Worm (Caenorhabditis elegans) whole organism, L1 larva: ENCODE results near the gene daf-14.

Experiments
- C04F5.9 ChIP-seq: sonication (generic microtip); optimal IDR thresholded peaks from 2 replicates; lab custom pipeline; 2016; ENCODE audit warnings: missing genetic modification characterization, missing compliant biosample characterization
- ceh-90 ChIP-seq: sonication (generic microtip); optimal IDR thresholded peaks from 2 replicates; lab custom pipeline; 2016; ENCODE audit warnings: missing genetic modification characterization, missing compliant biosample characterization
- dpl-1 ChIP-seq, 3 experiments: fragments of 150-350 bp in 2 of 3; sonication (generic microtip) in 1 of 3; optimal IDR thresholded peaks; 2 replicates each; lab custom pipeline; 2014 to 2017; ENCODE audit warnings: missing biosample characterization in 3 of 3, missing genetic modification characterization in 3 of 3, missing genetic modification reagents in 3 of 3
- efl-1 ChIP-seq, 4 experiments: fragments of 150-350 bp; optimal IDR thresholded peaks in 3 of 4; peaks in 1 of 4; 1 replicate in 1 of 4; 2 replicates in 3 of 4; lab custom pipeline; 2014; ENCODE audit warnings: missing biosample characterization in 2 of 4, missing genetic modification characterization in 2 of 4, missing genetic modification reagents in 2 of 4
- elt-3 ChIP-seq, 6 experiments: fragments of 150-350 bp in 1 of 6; sonication (generic microtip); optimal IDR thresholded peaks; 2 replicates each; lab custom pipeline; 2017 to 2018; ENCODE audit warnings: missing biosample characterization in 6 of 6, missing genetic modification characterization in 6 of 6, inconsistent platforms in 1 of 6
- ets-5 ChIP-seq: fragments of 200-800 bp; sonication (Bioruptor generic); IDR thresholded peaks from 2 replicates; pipeline ENCODE4 v1.3.6; 2022; ENCODE audit warnings: missing genetic modification characterization, missing compliant biosample characterization
- fkh-4 ChIP-seq: sonication (generic microtip); optimal IDR thresholded peaks from 2 replicates; lab custom pipeline; 2016; ENCODE audit warnings: missing compliant biosample characterization, missing genetic modification characterization, borderline replicate concordance
- fkh-8 ChIP-seq: sonication (generic microtip); optimal IDR thresholded peaks from 2 replicates; lab custom pipeline; 2016; ENCODE audit warnings: mild to moderate bottlenecking, missing genetic modification characterization, missing compliant biosample characterization
- hlh-17 ChIP-seq: fragments of 200-800 bp; sonication (Bioruptor generic); optimal IDR thresholded peaks from 2 replicates; lab custom pipeline; 2018; ENCODE audit warnings: missing genetic modification characterization, mild to moderate bottlenecking, missing compliant biosample characterization, moderate library complexity, borderline replicate concordance
- hlh-4 ChIP-seq: sonication (generic microtip); optimal IDR thresholded peaks from 2 replicates; lab custom pipeline; 2016; ENCODE audit warnings: mild to moderate bottlenecking, missing genetic modification characterization, missing compliant biosample characterization
- irx-1 ChIP-seq: sonication (generic microtip); optimal IDR thresholded peaks from 2 replicates; lab custom pipeline; 2016; ENCODE audit warnings: missing genetic modification characterization, missing compliant biosample characterization
- isw-1 ChIP-seq: fragments of 200-800 bp; sonication (Bioruptor generic); IDR thresholded peaks from 2 replicates; pipeline ENCODE4 v1.3.6; 2022; ENCODE audit warnings: missing genetic modification characterization, missing compliant biosample characterization
- lin-14 ChIP-seq: fragments of 200-800 bp; sonication (Bioruptor generic); optimal IDR thresholded peaks from 2 replicates; lab custom pipeline; 2018; ENCODE audit warnings: mild to moderate bottlenecking, missing genetic modification characterization, moderate library complexity, missing compliant biosample characterization
- lin-35 ChIP-seq, 2 experiments: fragments of 150-350 bp; optimal IDR thresholded peaks; 2 replicates each; lab custom pipeline; 2014; ENCODE audit warnings: missing biosample characterization in 2 of 2, missing genetic modification characterization in 2 of 2, missing genetic modification reagents in 2 of 2
- lin-39 ChIP-seq: fragments of 150-350 bp; optimal IDR thresholded peaks from 2 replicates; lab custom pipeline; 2014; ENCODE audit warnings: missing biosample characterization, missing genetic modification reagents, missing genetic modification characterization
- lsy-2 ChIP-seq, 2 experiments: fragments of 150-350 bp; optimal IDR thresholded peaks; 2 replicates each; lab custom pipeline; 2014; ENCODE audit warnings: missing biosample characterization in 2 of 2, missing genetic modification characterization in 2 of 2
- mab-9 ChIP-seq: fragments of 200-800 bp; sonication (Bioruptor generic); IDR thresholded peaks from 2 replicates; pipeline ENCODE4 v1.3.6; 2022; ENCODE audit warnings: missing genetic modification reagents, missing genetic modification characterization, missing compliant biosample characterization
- mef-2 ChIP-seq: fragments of 150-350 bp; optimal IDR thresholded peaks from 2 replicates; lab custom pipeline; 2014; ENCODE audit warnings: missing biosample characterization, missing genetic modification characterization
- mep-1 ChIP-seq: fragments of 150-350 bp; optimal IDR thresholded peaks from 2 replicates; lab custom pipeline; 2014; ENCODE audit warnings: missing biosample characterization, missing genetic modification characterization
- nhr-12 ChIP-seq: sonication (generic microtip); optimal IDR thresholded peaks from 2 replicates; lab custom pipeline; 2017; ENCODE audit warnings: missing biosample characterization, missing genetic modification characterization
- nhr-19 ChIP-seq: fragments of 200-800 bp; sonication (Bioruptor generic); conservative IDR thresholded peaks from 2 replicates; pipeline ENCODE4 v1.3.6; 2022; ENCODE audit warnings: missing genetic modification characterization, missing compliant biosample characterization
- nhr-20 ChIP-seq: sonication (generic microtip); optimal IDR thresholded peaks from 2 replicates; lab custom pipeline; 2016; ENCODE audit warnings: mild to moderate bottlenecking, missing genetic modification characterization, missing compliant biosample characterization
- nhr-76 ChIP-seq: sonication (generic microtip); optimal IDR thresholded peaks from 2 replicates; lab custom pipeline; 2017; ENCODE audit warnings: missing biosample characterization, missing genetic modification characterization
- nhr-84 ChIP-seq: sonication (generic microtip); optimal IDR thresholded peaks from 2 replicates; lab custom pipeline; 2017; ENCODE audit warnings: missing biosample characterization, missing genetic modification characterization
- nhr-85 ChIP-seq: sonication (generic microtip); peaks from one replicate; lab custom pipeline; 2016; ENCODE audit warnings: missing genetic modification characterization, inconsistent platforms, missing compliant biosample characterization
- rnt-1 ChIP-seq: sonication (generic microtip); optimal IDR thresholded peaks from 2 replicates; lab custom pipeline; 2016; ENCODE audit warnings: mild to moderate bottlenecking, missing genetic modification characterization, moderate library complexity, missing compliant biosample characterization
- skn-1 ChIP-seq: fragments of 150-350 bp; optimal IDR thresholded peaks from 2 replicates; lab custom pipeline; 2014; ENCODE audit warnings: missing biosample characterization, missing genetic modification characterization
- sptf-1 ChIP-seq: fragments of 150-350 bp; optimal IDR thresholded peaks from 2 replicates; lab custom pipeline; 2014; ENCODE audit warnings: missing biosample characterization, missing genetic modification characterization
- sup-37 ChIP-seq: fragments of 200-800 bp; sonication (Bioruptor generic); optimal IDR thresholded peaks from 2 replicates; lab custom pipeline; 2018; ENCODE audit warnings: mild to moderate bottlenecking, missing genetic modification characterization, missing compliant biosample characterization
- unc-62 ChIP-seq: fragments of 150-350 bp; optimal IDR thresholded peaks from 2 replicates; lab custom pipeline; 2014; ENCODE audit warnings: missing biosample characterization, missing genetic modification reagents, missing genetic modification characterization

Gene daf-14

ce11 chrIV:10284194-10284910, 33.9 kb downstream of the daf-14 start, which contains the start of gene rad-51 (continued):
- TF ChIP-seq ceh-90 (tag; lab: Kevin White, UChicago): no peak
- no peak for TF ChIP-seq mef-2 (tag; lab: Kevin White, UChicago)
- TF ChIP-seq nhr-12: no peak

- TF ChIP-seq nhr-84 (tag; lab: Kevin White, UChicago) (no peak), ets-5 (GFP tag; lab: Robert Waterston, UW) (no peak), isw-1 (GFP tag; lab: Robert Waterston, UW) (no peak), mep-1 (tag; lab: Kevin White, UChicago) (no peak), C04F5.9 (tag; lab: Kevin White, UChicago) (no peak), hlh-17 (GFP tag; lab: Kevin White, UChicago) (no peak), nhr-12 (no peak), sptf-1 (no peak)
Observed at ce11 chrIV:10285328-10285727, 34.9 kb downstream of the daf-14 start.

DNA sequence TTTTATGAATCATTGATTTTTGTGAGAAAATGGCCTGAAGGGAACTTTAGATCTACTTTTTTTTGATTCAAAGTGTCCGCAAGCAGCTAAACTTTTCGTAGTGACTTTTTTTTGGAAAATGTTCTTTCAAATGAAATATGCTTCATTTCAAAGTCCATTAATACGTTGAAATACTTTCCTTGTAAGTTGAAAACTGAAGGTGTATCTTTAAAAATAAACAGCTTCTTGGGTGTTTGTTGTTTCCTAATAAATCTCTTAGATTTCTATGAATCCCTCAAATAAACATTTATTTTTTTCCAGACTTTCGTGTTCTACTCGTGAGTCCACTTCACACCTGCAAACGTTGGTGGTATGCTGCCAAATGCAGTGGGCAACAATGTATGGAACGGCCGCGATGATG, 36.2 kb downstream of the daf-14 start, which contains the start of gene ebax-1:
TSS of gene ebax-1 (plus strand) at position 301 of the 400 bp plus-strand sequence.
- TF ChIP-seq skn-1 (tag; lab: Kevin White, UChicago) (no peak), lin-39 (tag; lab: Kevin White, UChicago) (no peak), nhr-20 (tag; lab: Kevin White, UChicago) (no peak), rnt-1 (tag; lab: Kevin White, UChicago) (no peak), elt-3 (tag; optimal IDR thresholded peaks at IDR 0.05; lab: Kevin White, UChicago) (no peak), irx-1 (no peak), sup-37 (GFP tag; lab: Kevin White, UChicago) (no peak), nhr-76 (tag; lab: Kevin White, UChicago) (no peak), mab-9 (GFP tag; lab: Robert Waterston, UW) (no peak), lsy-2 (tag; optimal IDR thresholded peaks at IDR 0.05; lab: Kevin White, UChicago) (no peak), unc-62 (GFP tag; lab: Kevin White, UChicago) (no peak)

DNA sequence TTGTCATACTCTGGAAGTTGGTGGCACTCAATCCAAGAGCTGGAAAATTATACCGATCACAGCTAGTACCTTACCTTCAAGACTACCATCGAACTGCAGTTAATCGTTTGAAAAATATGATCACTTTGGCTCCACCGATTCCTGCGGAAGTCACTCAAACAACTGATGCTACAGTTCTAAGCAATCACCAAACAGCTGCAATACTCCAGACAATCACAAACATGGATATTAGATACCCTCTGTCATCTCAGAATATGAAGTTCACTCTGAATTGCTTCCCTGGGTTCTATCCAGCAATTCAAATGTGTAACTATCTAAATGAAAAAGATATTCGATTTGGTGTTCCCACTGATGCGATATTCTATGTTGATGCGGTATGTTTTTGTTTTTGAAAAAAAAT, 38.1 kb downstream of the daf-14 start:
- TF ChIP-seq efl-1 (optimal IDR thresholded peaks at IDR 0.05; lab: Kevin White, UChicago) (no peak), efl-1 (GFP tag; optimal IDR thresholded peaks at IDR 0.05 in 1 of 2; lab: Kevin White, UChicago) (no peak), hlh-4 (tag; lab: Kevin White, UChicago) (no peak), dpl-1 (GFP tag; optimal IDR thresholded peaks at IDR 0.05; lab: Kevin White, UChicago) (no peak), fkh-8 (no peak)
- TF ChIP-seq, all 84 proteins: peak for 0

ce11 chrIV:10294030-10294429, 43.6 kb downstream of the daf-14 start, which contains the start of gene R09E10.6:
Gene R09E10.6 (minus strand): TSS chrIV:10294130.
- TF ChIP-seq nhr-76 (tag; lab: Kevin White, UChicago) (no peak), irx-1 (no peak), fkh-4 (tag; lab: Kevin White, UChicago) (no peak)
- TF ChIP-seq, all 84 proteins: peak for 0

DNA sequence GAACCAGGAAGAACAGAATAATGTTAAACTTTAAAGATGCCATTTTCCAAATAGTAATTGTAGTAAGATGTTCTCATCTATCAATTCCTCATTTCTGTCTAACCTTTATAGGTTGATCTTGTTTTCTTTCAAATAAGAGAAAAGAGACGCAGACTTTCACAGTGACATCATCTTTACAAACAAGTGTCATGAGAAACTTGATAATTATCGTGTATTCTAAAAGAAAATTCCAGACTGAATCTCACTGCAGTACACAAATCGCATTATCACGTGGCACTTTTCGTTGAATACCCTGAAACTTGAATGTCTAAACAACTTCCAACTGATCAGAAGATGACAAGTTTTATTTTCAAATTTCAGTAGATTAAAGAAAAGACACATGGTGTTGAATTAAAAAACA, 44.7 kb downstream of the daf-14 start, which contains the start of gene R09E10.13:
TSS of gene R09E10.13 (minus strand) at position 61 of the 400 bp plus-strand sequence.
- no peak for TF ChIP-seq efl-1 (optimal IDR thresholded peaks at IDR 0.05; lab: Kevin White, UChicago)
- TF ChIP-seq efl-1 (GFP tag; optimal IDR thresholded peaks at IDR 0.05 in 1 of 2; lab: Kevin White, UChicago): peak in 1 of 2 experiments; percentile 36
- TF ChIP-seq nhr-20 (tag; lab: Kevin White, UChicago): peak; percentile 33
- TF ChIP-seq lin-35 (GFP tag; optimal IDR thresholded peaks at IDR 0.05; lab: Kevin White, UChicago): peak in 1 of 2 experiments; percentile 43
- no peak for TF ChIP-seq lin-14 (GFP tag; lab: Kevin White, UChicago)
- peak; percentile 27; the same call in 1 of the 2 replicates for TF ChIP-seq nhr-19
- TF ChIP-seq nhr-85: peak; percentile 81
- TF ChIP-seq rnt-1 (tag; lab: Kevin White, UChicago): no peak
